Worm (Caenorhabditis elegans): ENCODE data around the gene Y62E10A.13.
"Not testable (repeated sequence)": the region's sequence is repeated elsewhere in the genome, so short reads cannot be mapped to it uniquely, and the experiment has no call there.

Gene Y62E10A.13

DNA sequence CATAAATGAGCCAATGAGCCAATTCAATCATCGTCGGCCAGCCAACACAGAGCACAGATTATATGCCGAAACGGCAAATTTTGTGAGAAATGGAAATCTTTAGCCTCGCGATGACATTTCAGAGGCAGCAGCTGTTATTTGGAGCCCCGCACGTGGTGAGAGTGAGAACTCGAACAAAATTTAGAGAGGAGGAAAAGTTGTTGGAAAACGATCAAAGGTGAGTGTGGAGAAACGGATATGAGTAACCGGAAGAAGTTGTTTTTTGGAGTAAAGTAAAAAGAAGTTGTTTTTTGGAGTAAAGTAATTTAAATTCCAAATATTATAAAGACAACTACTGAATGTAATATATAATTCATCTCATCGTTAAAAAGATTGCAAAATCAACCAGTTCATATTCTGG is at the start of gene Y62E10A.13:
TSS of gene Y62E10A.13 (minus strand) at position 326 of the 400 bp plus-strand sequence.
- TF ChIP-seq nhr-12 (tag; optimal IDR thresholded peaks at IDR 0.05), result no peak
- no peak for TF ChIP-seq nhr-77 (tag; optimal IDR thresholded peaks at IDR 0.05)
- no peak for TF ChIP-seq unc-62 (GFP tag; optimal IDR thresholded peaks at IDR 0.05)
- TF ChIP-seq elt-3 (tag; optimal IDR thresholded peaks at IDR 0.05), result no peak
- no peak for TF ChIP-seq lsy-12 (tag; optimal IDR thresholded peaks at IDR 0.05)
- no peak for TF ChIP-seq unc-39 (tag; optimal IDR thresholded peaks at IDR 0.05)

DNA sequence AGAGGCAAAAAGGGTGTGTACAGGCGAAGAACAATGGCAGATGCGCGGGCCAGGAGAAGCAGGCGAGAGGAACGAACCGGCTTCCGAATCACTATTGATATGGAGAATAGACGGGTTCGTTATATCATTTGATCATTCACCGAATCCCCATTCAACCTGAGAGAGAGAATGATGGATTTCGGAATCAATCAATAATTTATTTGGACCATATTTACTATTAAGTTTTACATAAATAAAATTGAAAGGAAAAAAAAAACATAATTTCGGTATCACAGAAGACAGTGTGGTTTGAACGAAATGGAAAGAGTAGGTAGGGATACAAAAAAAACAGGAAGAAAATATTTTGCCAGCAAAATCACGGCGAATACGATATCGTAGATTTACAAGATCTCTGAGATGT is 46.4 kb upstream of the Y62E10A.13 start, which contains the start of gene mam-3:
TSS of gene mam-3 (minus strand) at position 101 of the 400 bp plus-strand sequence.
- TF ChIP-seq ZK546.5 (tag; optimal IDR thresholded peaks at IDR 0.05), result no peak

- not testable (repeated sequence) for TF ChIP-seq sea-2 (GFP tag; optimal IDR thresholded peaks at IDR 0.05); unc-62 (GFP tag; optimal IDR thresholded peaks at IDR 0.05); mdl-1 (tag; optimal IDR thresholded peaks at IDR 0.05)
Observed at ce11 chrIV:13433904-13434303, 35.1 kb upstream of the Y62E10A.13 start, which contains the start of gene K09B11.5. TSS of gene K09B11.5 (minus strand) at chrIV:13434004.

ce11 chrIV:13430137-13430536 is 31.3 kb upstream of the Y62E10A.13 start:
- peak; percentile 65 for TF ChIP-seq snpc-4 (tag; optimal IDR thresholded peaks at IDR 0.05)

DNA sequence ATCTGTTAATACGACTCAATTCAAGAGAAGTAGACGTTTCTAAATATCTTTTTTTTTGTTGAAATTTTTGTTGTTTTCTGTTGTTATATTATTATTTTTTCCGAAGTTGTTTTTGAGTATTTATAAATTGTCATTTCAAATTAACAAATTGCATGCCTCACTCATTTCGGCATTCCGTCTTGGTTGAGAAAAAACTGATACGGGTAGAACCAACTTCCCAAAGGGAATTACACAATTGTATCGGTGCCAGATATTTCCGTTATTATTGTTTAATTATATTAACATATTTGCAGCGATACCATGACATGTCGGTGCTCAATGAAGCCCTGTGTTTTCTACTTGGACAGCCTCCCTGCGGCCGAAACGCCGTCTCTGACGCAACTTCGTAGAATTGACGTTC is 30.4 kb upstream of the Y62E10A.13 start, which contains the start of gene K09B11.4:
TSS of gene K09B11.4 (plus strand) at position 301 of the 400 bp plus-strand sequence.
- TF ChIP-seq lsy-12 (tag; optimal IDR thresholded peaks at IDR 0.05), result no peak
- no peak for TF ChIP-seq tbx-2 (tag; optimal IDR thresholded peaks at IDR 0.05)
- TF ChIP-seq unc-62 (GFP tag; optimal IDR thresholded peaks at IDR 0.05), result no peak
- TF ChIP-seq ceh-28 (tag; optimal IDR thresholded peaks at IDR 0.05), result no peak
- no peak for TF ChIP-seq fkh-2 (tag; optimal IDR thresholded peaks at IDR 0.05)
- no peak for TF ChIP-seq ceh-82 (tag; optimal IDR thresholded peaks at IDR 0.05)
- no peak for TF ChIP-seq unc-39 (tag; optimal IDR thresholded peaks at IDR 0.05)
- no peak for TF ChIP-seq lin-15B (tag; optimal IDR thresholded peaks at IDR 0.05)
- no peak for TF ChIP-seq egl-5 (tag; optimal IDR thresholded peaks at IDR 0.05)
- no peak for TF ChIP-seq elt-2 (tag; optimal IDR thresholded peaks at IDR 0.05)
- TF ChIP-seq nhr-77 (tag; optimal IDR thresholded peaks at IDR 0.05), result no peak
- TF ChIP-seq nhr-25 (tag; optimal IDR thresholded peaks at IDR 0.05), result no peak

- TF ChIP-seq nhr-12 (tag; optimal IDR thresholded peaks at IDR 0.05) (no peak), fkh-2 (tag; optimal IDR thresholded peaks at IDR 0.05) (no peak), nhr-23 (tag; optimal IDR thresholded peaks at IDR 0.05) (no peak), lin-15B (tag; optimal IDR thresholded peaks at IDR 0.05) (no peak), nhr-11 (tag; optimal IDR thresholded peaks at IDR 0.05) (no peak), ZK546.5 (tag; optimal IDR thresholded peaks at IDR 0.05) (no peak), ceh-16 (tag; optimal IDR thresholded peaks at IDR 0.05) (no peak), fkh-10 (GFP tag; optimal IDR thresholded peaks at IDR 0.05) (no peak), ama-1 (optimal IDR thresholded peaks at IDR 0.05) (no peak), ceh-82 (tag; optimal IDR thresholded peaks at IDR 0.05) (no peak), elt-1 (tag; optimal IDR thresholded peaks at IDR 0.05) (no peak)
Observed at ce11 chrIV:13422200-13422599, 23.3 kb upstream of the Y62E10A.13 start, which contains the start of gene nol-9. TSS of gene nol-9 (plus strand) at chrIV:13422500.

DNA sequence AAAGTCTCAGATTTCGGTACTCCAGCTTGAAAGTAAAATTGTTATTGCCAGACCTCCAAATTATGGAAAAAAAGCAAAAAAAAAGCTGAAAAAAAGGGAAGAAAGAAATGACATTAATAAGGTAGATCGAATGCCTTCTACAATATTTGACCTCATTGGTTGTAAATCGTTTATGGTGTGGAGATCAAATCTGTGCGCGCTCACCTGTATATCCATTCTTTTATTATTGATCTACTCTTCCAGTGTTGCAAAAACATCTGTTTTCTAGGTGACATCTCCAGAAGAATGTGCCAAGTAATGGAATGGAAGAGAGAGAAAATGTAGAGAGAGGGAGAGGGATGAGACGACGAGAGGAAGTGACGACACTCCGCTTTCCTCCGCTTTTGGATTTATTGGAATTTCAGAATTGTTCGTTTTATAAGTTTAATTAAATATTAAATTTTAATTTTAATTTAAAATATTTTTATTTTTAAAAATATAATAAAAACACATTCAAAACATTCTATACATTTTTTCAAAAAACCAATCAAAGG is 17.0 kb upstream of the Y62E10A.13 start, which contains the start of the genes pik-1 and aptf-2:
TSS of gene pik-1 (plus strand) at position 303 of the 533 bp plus-strand sequence.
TSS of gene aptf-2 (minus strand) at position 313 of the 533 bp plus-strand sequence.
- peak; percentile 47 for TF ChIP-seq pha-4 (tag; optimal IDR thresholded peaks at IDR 0.05)
- TF ChIP-seq ztf-11 (tag; optimal IDR thresholded peaks at IDR 0.05), result no peak
- TF ChIP-seq hmg-11 (tag; optimal IDR thresholded peaks at IDR 0.05), result peak; percentile 8
- TF ChIP-seq ceh-28 (tag; optimal IDR thresholded peaks at IDR 0.05), result no peak

- TF ChIP-seq ceh-16 (tag; optimal IDR thresholded peaks at IDR 0.05) (no peak), hmg-11 (tag; optimal IDR thresholded peaks at IDR 0.05) (peak; percentile 50), nhr-25 (tag; optimal IDR thresholded peaks at IDR 0.05) (no peak), nfya-1 (tag; optimal IDR thresholded peaks at IDR 0.05; ENCODE audit: insufficient read depth) (no peak), ceh-82 (tag; optimal IDR thresholded peaks at IDR 0.05) (no peak), aly-2 (tag; optimal IDR thresholded peaks at IDR 0.05) (no peak), pha-4 (tag; optimal IDR thresholded peaks at IDR 0.05) (peak; percentile 62), elt-2 (tag; optimal IDR thresholded peaks at IDR 0.05) (peak; percentile 5), snpc-4 (tag; optimal IDR thresholded peaks at IDR 0.05) (peak; percentile 25), skn-1 (tag; optimal IDR thresholded peaks at IDR 0.05) (no peak)
Observed at ce11 chrIV:13412845-13413383, 14.1 kb upstream of the Y62E10A.13 start, which contains the start of gene gcl-1. TSS of gene gcl-1 (minus strand) at chrIV:13412895.
